Fruit fly (Drosophila melanogaster) whole organism, prepupa: ENCODE results near the gene CG33630.
A peak's percentile ranks its signal among the peaks of the same experiment; 100 is the strongest.

Source experiments
- Blimp-1 ChIP-seq: fragments of 200-800 bp; sonication (Bioruptor generic); optimal IDR thresholded peaks from 3 replicates; lab custom pipeline; 2017; ENCODE audit warnings: missing biosample characterization, missing genetic modification characterization, mild to moderate bottlenecking, moderate library complexity, missing genetic modification reagents
- CG10631 ChIP-seq: fragments of 200-800 bp; sonication (Bioruptor generic); optimal IDR thresholded peaks from 2 replicates; lab custom pipeline; 2016; ENCODE audit warnings: missing biosample characterization, missing genetic modification characterization
- CG11294 ChIP-seq: fragments of 200-800 bp; sonication (Bioruptor generic); IDR thresholded peaks from 2 replicates; pipeline ENCODE4 v1.3.6; 2022; ENCODE audit warnings: missing biosample characterization, missing genetic modification characterization
- CG11762 ChIP-seq: fragments of 200-800 bp; sonication (Bioruptor generic); optimal IDR thresholded peaks from 3 replicates; lab custom pipeline; 2016; ENCODE audit warnings: missing biosample characterization, missing genetic modification characterization; ENCODE audit not compliant: insufficient read depth
- CG11902 ChIP-seq: fragments of 200-800 bp; sonication (Bioruptor generic); optimal IDR thresholded peaks from 3 replicates; lab custom pipeline; 2016; ENCODE audit warnings: missing biosample characterization, missing genetic modification characterization
- CG15336 ChIP-seq: fragments of 200-800 bp; sonication (Bioruptor generic); IDR thresholded peaks from 2 replicates; pipeline ENCODE4 v1.3.6; 2022; ENCODE audit warnings: missing biosample characterization, missing genetic modification characterization
- CG1621 ChIP-seq: fragments of 200-800 bp; sonication (Bioruptor generic); optimal IDR thresholded peaks from 3 replicates; lab custom pipeline; 2018; ENCODE audit warnings: missing biosample characterization, mild to moderate bottlenecking, missing genetic modification characterization
- CG16779 ChIP-seq: fragments of 200-800 bp; sonication (Bioruptor generic); optimal IDR thresholded peaks from 3 replicates; lab custom pipeline; 2017; ENCODE audit warnings: missing biosample characterization, mild to moderate bottlenecking, missing genetic modification characterization
- CG3032 ChIP-seq: fragments of 200-800 bp; optimal IDR thresholded peaks from 2 replicates; lab custom pipeline; 2019; ENCODE audit warnings: missing biosample characterization, mild to moderate bottlenecking, missing genetic modification characterization, moderate library complexity
- CG31627 ChIP-seq: fragments of 200-800 bp; sonication (Bioruptor generic); optimal IDR thresholded peaks from 3 replicates; lab custom pipeline; 2016; ENCODE audit warnings: missing biosample characterization, missing genetic modification characterization
- CG32006 ChIP-seq: fragments of 200-800 bp; sonication (Bioruptor generic); optimal IDR thresholded peaks from 3 replicates; lab custom pipeline; 2017; ENCODE audit warnings: missing biosample characterization, mild to moderate bottlenecking, missing genetic modification characterization
- CG34406 ChIP-seq: fragments of 200-800 bp; sonication (Bioruptor generic); optimal IDR thresholded peaks from 3 replicates; lab custom pipeline; 2016; ENCODE audit warnings: missing biosample characterization, missing genetic modification characterization
- CG4318 ChIP-seq: fragments of 200-800 bp; sonication (Bioruptor generic); optimal IDR thresholded peaks from 3 replicates; lab custom pipeline; 2017; ENCODE audit warnings: missing biosample characterization, mild to moderate bottlenecking, missing genetic modification characterization
- CG6163 ChIP-seq: fragments of 200-800 bp; sonication (Bioruptor generic); IDR thresholded peaks from 3 replicates; pipeline ENCODE4 v1.3.6; 2022; ENCODE audit warnings: missing biosample characterization, missing genetic modification characterization
- CG6276 ChIP-seq: fragments of 200-800 bp; sonication (Bioruptor generic); optimal IDR thresholded peaks from 2 replicates; lab custom pipeline; 2017; ENCODE audit warnings: missing biosample characterization, mild to moderate bottlenecking, missing genetic modification characterization
- CG6792 ChIP-seq: fragments of 200-800 bp; sonication (Bioruptor generic); optimal IDR thresholded peaks from 3 replicates; lab custom pipeline; 2016; ENCODE audit warnings: missing biosample characterization, missing genetic modification characterization
- CG6808 ChIP-seq: fragments of 200-800 bp; sonication (Bioruptor generic); optimal IDR thresholded peaks from 3 replicates; lab custom pipeline; 2017; ENCODE audit warnings: missing biosample characterization, missing genetic modification characterization, mild to moderate bottlenecking, moderate library complexity, missing genetic modification reagents
- CG6854 ChIP-seq: fragments of 200-800 bp; sonication (Bioruptor generic); optimal IDR thresholded peaks from 2 replicates; lab custom pipeline; 2017; ENCODE audit warnings: missing biosample characterization, mild to moderate bottlenecking, missing genetic modification characterization
- CG7368 ChIP-seq: fragments of 200-800 bp; sonication (Bioruptor generic); optimal IDR thresholded peaks from 3 replicates; lab custom pipeline; 2016; ENCODE audit warnings: missing biosample characterization, missing genetic modification characterization
- CG8119 ChIP-seq: fragments of 200-800 bp; sonication (Bioruptor generic); IDR thresholded peaks from 3 replicates; pipeline ENCODE4 v1.3.6; 2022; ENCODE audit warnings: missing biosample characterization, missing genetic modification characterization
- CG8632 ChIP-seq: fragments of 200-800 bp; sonication (Bioruptor generic); optimal IDR thresholded peaks from 3 replicates; lab custom pipeline; 2016; ENCODE audit warnings: missing biosample characterization, missing genetic modification characterization
- CG9139 ChIP-seq: fragments of 200-800 bp; sonication (Bioruptor generic); optimal IDR thresholded peaks from 3 replicates; lab custom pipeline; 2017; ENCODE audit warnings: missing biosample characterization, mild to moderate bottlenecking, missing genetic modification characterization
- Eip75B ChIP-seq: fragments of 200-800 bp; sonication (Bioruptor generic); optimal IDR thresholded peaks from 3 replicates; lab custom pipeline; 2016; ENCODE audit warnings: missing biosample characterization, missing genetic modification characterization
- Eip78C ChIP-seq: fragments of 200-800 bp; sonication (Bioruptor generic); peaks from one replicate; lab custom pipeline; 2016; ENCODE audit warnings: missing biosample characterization, missing genetic modification characterization
- Eip93F ChIP-seq: fragments of 200-800 bp; sonication (Bioruptor generic); optimal IDR thresholded peaks from 2 replicates; lab custom pipeline; 2016; ENCODE audit warnings: missing biosample characterization, mild to moderate bottlenecking, missing genetic modification characterization
- Ets21C ChIP-seq: fragments of 200-800 bp; sonication (Bioruptor generic); optimal IDR thresholded peaks from 3 replicates; lab custom pipeline; 2016; ENCODE audit warnings: missing biosample characterization, missing genetic modification characterization
- Gug ChIP-seq: fragments of 200-800 bp; sonication (Bioruptor generic); IDR thresholded peaks from 2 replicates; pipeline ENCODE4 v1.3.6; 2022; ENCODE audit warnings: missing biosample characterization, missing genetic modification characterization
- Hr38 ChIP-seq: sonication (Bioruptor generic); optimal IDR thresholded peaks from 2 replicates; lab custom pipeline; 2016; ENCODE audit warnings: missing biosample characterization, missing genetic modification characterization
- Hr39 ChIP-seq: fragments of 200-800 bp; sonication (Bioruptor generic); optimal IDR thresholded peaks from 2 replicates; lab custom pipeline; 2016; ENCODE audit warnings: missing biosample characterization, missing genetic modification characterization
- Hr4 ChIP-seq: fragments of 200-800 bp; sonication (Bioruptor generic); optimal IDR thresholded peaks from 3 replicates; lab custom pipeline; 2016; ENCODE audit warnings: missing biosample characterization, missing genetic modification characterization
- Lpt ChIP-seq: fragments of 200-800 bp; sonication (Bioruptor generic); optimal IDR thresholded peaks from 3 replicates; lab custom pipeline; 2016; ENCODE audit warnings: missing biosample characterization, missing genetic modification characterization
- OdsH ChIP-seq: fragments of 200-800 bp; sonication (Bioruptor generic); optimal IDR thresholded peaks from 3 replicates; lab custom pipeline; 2016; ENCODE audit warnings: missing biosample characterization, missing genetic modification characterization
- Smox ChIP-seq: fragments of 200-800 bp; sonication (Bioruptor generic); optimal IDR thresholded peaks from 3 replicates; lab custom pipeline; 2016; ENCODE audit warnings: missing biosample characterization, missing genetic modification characterization
- Sox102F ChIP-seq: fragments of 200-800 bp; sonication (Bioruptor generic); optimal IDR thresholded peaks from 2 replicates; lab custom pipeline; 2016; ENCODE audit warnings: missing biosample characterization, mild to moderate bottlenecking, missing genetic modification characterization
- achi ChIP-seq: fragments of 200-800 bp; sonication (Bioruptor generic); optimal IDR thresholded peaks from 3 replicates; lab custom pipeline; 2016; ENCODE audit warnings: missing biosample characterization, missing genetic modification characterization
- cyc ChIP-seq: fragments of 200-800 bp; sonication (Bioruptor generic); optimal IDR thresholded peaks from 3 replicates; lab custom pipeline; 2016; ENCODE audit warnings: missing biosample characterization, missing genetic modification characterization
- dac ChIP-seq: fragments of 200-800 bp; sonication (Bioruptor generic); optimal IDR thresholded peaks from 2 replicates; lab custom pipeline; 2017; ENCODE audit warnings: missing biosample characterization, mild to moderate bottlenecking, missing genetic modification characterization
- dsx ChIP-seq: fragments of 200-800 bp; optimal IDR thresholded peaks from 3 replicates; lab custom pipeline; 2019; ENCODE audit warnings: missing biosample characterization, mild to moderate bottlenecking, missing genetic modification characterization, moderate library complexity; ENCODE audit not compliant: poor library complexity, severe bottlenecking
- eg ChIP-seq: fragments of 200-800 bp; sonication (Bioruptor generic); IDR thresholded peaks from 3 replicates; pipeline ENCODE4 v1.3.6; 2022; ENCODE audit warnings: missing biosample characterization, missing genetic modification characterization
- esn ChIP-seq: fragments of 200-800 bp; sonication (Bioruptor generic); optimal IDR thresholded peaks from 2 replicates; lab custom pipeline; 2016; ENCODE audit warnings: missing biosample characterization, mild to moderate bottlenecking, missing genetic modification characterization, moderate library complexity
- fd85E ChIP-seq: fragments of 200-800 bp; sonication (Bioruptor generic); optimal IDR thresholded peaks from 3 replicates; lab custom pipeline; 2016; ENCODE audit warnings: missing biosample characterization, missing genetic modification characterization
- fkh ChIP-seq: fragments of 200-800 bp; sonication (Bioruptor generic); optimal IDR thresholded peaks from 3 replicates; lab custom pipeline; 2017; ENCODE audit warnings: missing biosample characterization, mild to moderate bottlenecking, missing genetic modification characterization, moderate library complexity
- lz ChIP-seq: fragments of 200-800 bp; sonication (Bioruptor generic); optimal IDR thresholded peaks from 3 replicates; lab custom pipeline; 2016; ENCODE audit warnings: missing biosample characterization, missing genetic modification characterization
- net ChIP-seq: fragments of 200-800 bp; sonication (Bioruptor generic); optimal IDR thresholded peaks from 3 replicates; lab custom pipeline; 2016; ENCODE audit warnings: missing biosample characterization, missing genetic modification characterization
- pdm3 ChIP-seq: fragments of 200-800 bp; sonication (Bioruptor generic); optimal IDR thresholded peaks from 3 replicates; lab custom pipeline; 2016; ENCODE audit warnings: missing biosample characterization, missing genetic modification characterization
- salr ChIP-seq, 2 experiments: fragments of 200-800 bp; sonication (Bioruptor generic); optimal IDR thresholded peaks; 3 replicates each; lab custom pipeline; 2016 to 2018; ENCODE audit warnings: missing biosample characterization in 2 of 2, missing genetic modification characterization in 2 of 2, mild to moderate bottlenecking in 1 of 2
- spab ChIP-seq: fragments of 200-800 bp; sonication (Bioruptor generic); optimal IDR thresholded peaks from 2 replicates; lab custom pipeline; 2017; ENCODE audit warnings: missing biosample characterization, mild to moderate bottlenecking, missing genetic modification characterization, missing genetic modification reagents
- ss ChIP-seq, 2 experiments: fragments of 200-800 bp; sonication (Bioruptor generic); optimal IDR thresholded peaks; 2 replicates in 1 of 2; 3 replicates in 1 of 2; lab custom pipeline; 2017 to 2018; ENCODE audit warnings: mild to moderate bottlenecking in 2 of 2, missing biosample characterization in 2 of 2, missing genetic modification characterization in 2 of 2, moderate library complexity in 1 of 2
- svp ChIP-seq: fragments of 200-800 bp; sonication (Bioruptor generic); peaks from one replicate; lab custom pipeline; 2016; ENCODE audit warnings: missing biosample characterization, missing genetic modification characterization
- topi ChIP-seq: fragments of 200-800 bp; sonication (Bioruptor generic); optimal IDR thresholded peaks from 3 replicates; lab custom pipeline; 2016; ENCODE audit warnings: missing biosample characterization, missing genetic modification characterization
- vri ChIP-seq: fragments of 200-800 bp; sonication (Bioruptor generic); optimal IDR thresholded peaks from 3 replicates; lab custom pipeline; 2016; ENCODE audit warnings: missing biosample characterization, mild to moderate bottlenecking, missing genetic modification characterization

Gene CG33630

dm6 chr3R:10097531-10098295 is 35.3 kb downstream of the CG33630 start:
- TF ChIP-seq OdsH (no peak), vri (GFP tag; lab: Kevin White, UChicago) (peak; percentile 85), Ets21C (GFP tag; lab: Kevin White, UChicago) (no peak), fd85E (GFP tag; lab: Kevin White, UChicago) (no peak), achi (GFP tag; lab: Kevin White, UChicago) (no peak), CG6854 (no peak), Eip78C (GFP tag; lab: Kevin White, UChicago) (no peak), Sox102F (GFP tag; lab: Kevin White, UChicago) (no peak), svp (GFP tag; lab: Kevin White, UChicago) (peak; percentile 74), spab (GFP tag; lab: Kevin White, UChicago) (no peak), CG7368 (no peak), Smox (no peak), CG1621 (tag; lab: Kevin White, UChicago) (no peak), cyc (GFP tag; lab: Kevin White, UChicago) (peak; percentile 12), pdm3 (GFP tag; lab: Kevin White, UChicago) (no peak), fkh (GFP tag; lab: Kevin White, UChicago) (peak; percentile 83), Gug (GFP tag; lab: Robert Waterston, UW) (no peak), lz (no peak), Hr38 (GFP tag; lab: Kevin White, UChicago) (no peak), CG15336 (0 out of 2 replicates have a peak, but pooled peaks have one; percentile 21), CG6792 (no peak), ss (GFP tag; optimal IDR thresholded peaks at IDR 0.05; lab: Kevin White, UChicago) (no peak), topi (no peak), esn (GFP tag; lab: Kevin White, UChicago) (peak; percentile 40), CG8119 (GFP tag; lab: Robert Waterston, UW) (no peak), CG8632 (GFP tag; lab: Kevin White, UChicago) (no peak), CG6276 (no peak), CG11902 (GFP tag; lab: Kevin White, UChicago) (no peak), eg (no peak), Eip93F (GFP tag; lab: Kevin White, UChicago) (peak; percentile 55), Hr39 (peak; percentile 26), Blimp-1 (GFP tag; lab: Kevin White, UChicago) (no peak), net (GFP tag; lab: Kevin White, UChicago) (no peak), CG32006 (GFP tag; lab: Kevin White, UChicago) (no peak), dac (GFP tag; lab: Kevin White, UChicago) (no peak), Hr4 (GFP tag; lab: Kevin White, UChicago) (no peak), Lpt (no peak), CG4318 (GFP tag; lab: Kevin White, UChicago) (no peak), CG6163 (GFP tag; lab: Robert Waterston, UW) (peak; percentile 27; the same call in 1 of the 3 replicates), CG6808 (no peak), CG16779 (tag; lab: Kevin White, UChicago) (no peak), dsx (GFP tag; lab: Kevin White, UChicago) (no peak), CG9139 (GFP tag; lab: Kevin White, UChicago) (no peak), CG34406 (GFP tag; lab: Kevin White, UChicago) (peak; percentile 3), CG11762 (GFP tag; lab: Kevin White, UChicago) (no peak), CG11294 (GFP tag; lab: Robert Waterston, UW) (no peak), Eip75B (GFP tag; lab: Kevin White, UChicago) (no peak), CG10631 (GFP tag; lab: Kevin White, UChicago) (no peak), CG31627 (GFP tag; lab: Kevin White, UChicago) (peak; percentile 21), salr (GFP tag; optimal IDR thresholded peaks at IDR 0.05; lab: Kevin White, UChicago) (no peak), CG3032 (tag; lab: Kevin White, UChicago) (no peak)
